Worm (Caenorhabditis elegans) whole organism, L3 larva: ENCODE data around the gene dot-1.3.

Experiments used
- ama-1 ChIP-seq: fragments of 150-350 bp; optimal IDR thresholded peaks from 2 replicates; lab custom pipeline; 2018
- egl-27 ChIP-seq: sonication (generic microtip); optimal IDR thresholded peaks from 4 replicates; lab custom pipeline; 2017; ENCODE audit warnings: missing biosample characterization, missing genetic modification reagents, missing genetic modification characterization
- elt-3 ChIP-seq, 3 experiments: fragments of 150-350 bp in 1 of 3; sonication (generic microtip) in 2 of 3; optimal IDR thresholded peaks; 2 replicates in 2 of 3; 4 replicates in 1 of 3; lab custom pipeline; 2014 to 2017; ENCODE audit warnings: missing biosample characterization in 3 of 3, missing genetic modification characterization in 3 of 3
- nfya-1 ChIP-seq: sonication (generic microtip); optimal IDR thresholded peaks from 2 replicates; lab custom pipeline; 2017; ENCODE audit warnings: missing genetic modification characterization, mild to moderate bottlenecking, missing compliant biosample characterization, antibody characterized with exemption, moderate library complexity; ENCODE audit not compliant: insufficient read depth
- nhr-237 ChIP-seq: fragments of 150-350 bp; optimal IDR thresholded peaks from 2 replicates; lab custom pipeline; 2014; ENCODE audit warnings: missing biosample characterization, missing genetic modification characterization
- nhr-76 ChIP-seq: fragments of 150-350 bp; sonication (generic microtip); optimal IDR thresholded peaks from 5 replicates; lab custom pipeline; 2014; ENCODE audit warnings: missing biosample characterization, missing genetic modification characterization
- pqm-1 ChIP-seq: fragments of 150-350 bp; optimal IDR thresholded peaks from 2 replicates; lab custom pipeline; 2017; ENCODE audit warnings: missing biosample characterization, missing genetic modification characterization, inconsistent platforms
- sea-2 ChIP-seq: fragments of 150-350 bp; sonication (generic microtip); optimal IDR thresholded peaks from 4 replicates; lab custom pipeline; 2014; ENCODE audit warnings: missing biosample characterization, missing genetic modification reagents, missing genetic modification characterization
- skn-1 ChIP-seq: fragments of 150-350 bp; optimal IDR thresholded peaks from 2 replicates; lab custom pipeline; 2014; ENCODE audit warnings: missing biosample characterization, missing genetic modification characterization
- snpc-4 ChIP-seq: fragments of 150-350 bp; optimal IDR thresholded peaks from 2 replicates; lab custom pipeline; 2014; ENCODE audit warnings: missing biosample characterization, missing genetic modification characterization
- unc-62 ChIP-seq: fragments of 150-350 bp; sonication (generic microtip); optimal IDR thresholded peaks from 4 replicates; lab custom pipeline; 2014; ENCODE audit warnings: missing biosample characterization, missing genetic modification reagents, missing genetic modification characterization
- zag-1 ChIP-seq: fragments of 150-350 bp; optimal IDR thresholded peaks from 2 replicates; lab custom pipeline; 2014; ENCODE audit warnings: missing biosample characterization, missing genetic modification characterization

- TF ChIP-seq snpc-4 (tag; lab: Kevin White, UChicago) (no peak), egl-27 (tag; lab: Kevin White, UChicago) (no peak), skn-1 (tag; lab: Kevin White, UChicago) (no peak), nhr-237 (tag; lab: Kevin White, UChicago) (no peak), sea-2 (GFP tag; lab: Kevin White, UChicago) (no peak), nfya-1 (tag; lab: Kevin White, UChicago) (no peak), elt-3 (tag; optimal IDR thresholded peaks at IDR 0.05; lab: Kevin White, UChicago) (no peak), unc-62 (GFP tag; lab: Kevin White, UChicago) (no peak), pqm-1 (tag; lab: Kevin White, UChicago) (no peak), nhr-76 (tag; lab: Kevin White, UChicago) (no peak), zag-1 (tag; lab: Kevin White, UChicago) (no peak), ama-1 (lab: Kevin White, UChicago) (no peak)
Measured at ce11 chrX:12348329-12348728, 45.7 kb upstream of the dot-1.3 start, which contains the start of gene F42F12.14.
